Fruit fly (Drosophila melanogaster) whole organism, embryonic: Measurements from ENCODE around the gene CG14085.

Source experiments
- CG1024 ChIP-seq: fragments of 200-800 bp; sonication (Bioruptor generic); IDR thresholded peaks from 2 replicates; pipeline ENCODE4 v1.3.6; 2022; ENCODE audit warnings: missing biosample characterization, missing genetic modification characterization
- CG10321 ChIP-seq: fragments of 200-800 bp; sonication (Bioruptor generic); IDR thresholded peaks from 2 replicates; pipeline ENCODE4 v1.3.6; 2022; ENCODE audit warnings: missing biosample characterization, missing genetic modification characterization
- CG11093 ChIP-seq: fragments of 200-800 bp; sonication (Bioruptor generic); IDR thresholded peaks from 3 replicates; pipeline ENCODE4 v1.3.6; 2022; ENCODE audit warnings: missing biosample characterization, missing genetic modification characterization
- CG11695 ChIP-seq: fragments of 200-800 bp; sonication (Bioruptor generic); IDR thresholded peaks from 3 replicates; pipeline ENCODE4 v1.3.6; 2022; ENCODE audit warnings: missing biosample characterization, missing genetic modification characterization
- CG13296 ChIP-seq: fragments of 200-800 bp; sonication (Bioruptor generic); optimal IDR thresholded peaks from 3 replicates; lab custom pipeline; 2018; ENCODE audit warnings: missing biosample characterization, mild to moderate bottlenecking, missing genetic modification characterization
- CG13624 ChIP-seq: fragments of 200-800 bp; sonication (Bioruptor generic); optimal IDR thresholded peaks from 2 replicates; lab custom pipeline; 2016; ENCODE audit warnings: missing biosample characterization, missing genetic modification characterization
- CG13894 ChIP-seq: fragments of 200-800 bp; sonication (Bioruptor generic); optimal IDR thresholded peaks from 3 replicates; lab custom pipeline; 2018; ENCODE audit warnings: missing biosample characterization, mild to moderate bottlenecking, missing genetic modification characterization, moderate library complexity
- CG14667 ChIP-seq: fragments of 200-800 bp; sonication (Bioruptor generic); IDR thresholded peaks from 2 replicates; pipeline ENCODE4 v1.3.6; 2022; ENCODE audit warnings: missing biosample characterization, missing genetic modification characterization
- CG14710 ChIP-seq: fragments of 200-800 bp; sonication (Bioruptor generic); optimal IDR thresholded peaks from 3 replicates; lab custom pipeline; 2019; ENCODE audit warnings: missing biosample characterization, mild to moderate bottlenecking, missing genetic modification characterization, moderate library complexity
- CG16863 ChIP-seq: fragments of 200-800 bp; sonication (Bioruptor generic); optimal IDR thresholded peaks from 3 replicates; lab custom pipeline; 2016; ENCODE audit warnings: missing biosample characterization, missing genetic modification characterization
- CG17186 ChIP-seq: fragments of 200-800 bp; sonication (Bioruptor generic); optimal IDR thresholded peaks from 3 replicates; lab custom pipeline; 2017; ENCODE audit warnings: missing biosample characterization, missing genetic modification reagents, missing genetic modification characterization
- CG17829 ChIP-seq: fragments of 200-800 bp; optimal IDR thresholded peaks from 2 replicates; lab custom pipeline; 2019; ENCODE audit warnings: missing biosample characterization, mild to moderate bottlenecking, missing genetic modification characterization, moderate library complexity
- CG2116 ChIP-seq: fragments of 200-800 bp; sonication (Bioruptor generic); optimal IDR thresholded peaks from 3 replicates; lab custom pipeline; 2018; ENCODE audit warnings: missing biosample characterization, mild to moderate bottlenecking, missing genetic modification characterization
- CG32767 ChIP-seq: fragments of 200-800 bp; sonication (Bioruptor generic); IDR thresholded peaks from 2 replicates; pipeline ENCODE4 v1.3.6; 2022; ENCODE audit warnings: missing biosample characterization, missing genetic modification characterization
- CG4360 ChIP-seq: fragments of 200-800 bp; sonication (Bioruptor generic); IDR thresholded peaks from 2 replicates; pipeline ENCODE4 v1.3.6; 2022; ENCODE audit warnings: missing biosample characterization, missing genetic modification characterization
- CG6689 ChIP-seq: fragments of 200-800 bp; sonication (Bioruptor generic); IDR thresholded peaks from 2 replicates; pipeline ENCODE4 v1.3.6; 2022; ENCODE audit warnings: missing biosample characterization, missing genetic modification characterization
- CG8765 ChIP-seq: fragments of 200-800 bp; sonication (Bioruptor generic); IDR thresholded peaks from 2 replicates; pipeline ENCODE4 v1.3.6; 2022; ENCODE audit warnings: missing biosample characterization, missing genetic modification characterization
- CG8944 ChIP-seq: fragments of 200-800 bp; sonication (Bioruptor generic); optimal IDR thresholded peaks from 3 replicates; lab custom pipeline; 2016; ENCODE audit warnings: missing biosample characterization, missing genetic modification characterization
- CG9609 ChIP-seq: fragments of 200-800 bp; sonication (Bioruptor generic); optimal IDR thresholded peaks from 3 replicates; lab custom pipeline; 2016; ENCODE audit warnings: missing biosample characterization, missing genetic modification characterization
- CG9727 ChIP-seq: fragments of 200-800 bp; sonication (Bioruptor generic); optimal IDR thresholded peaks from 3 replicates; lab custom pipeline; 2017; ENCODE audit warnings: missing biosample characterization, mild to moderate bottlenecking, missing genetic modification characterization
- CG9932 ChIP-seq: fragments of 200-800 bp; sonication (Bioruptor generic); IDR thresholded peaks from 2 replicates; pipeline ENCODE4 v1.3.6; 2022; ENCODE audit warnings: missing biosample characterization, missing genetic modification characterization
- D ChIP-seq, 2 experiments: fragments of 200-800 bp in 1 of 2; fragments of >200 bp in 1 of 2; sonication (Bioruptor generic) in 1 of 2; optimal IDR thresholded peaks; 2 replicates in 1 of 2; 3 replicates in 1 of 2; lab custom pipeline; 2017; ENCODE audit warnings: mild to moderate bottlenecking in 1 of 2, missing biosample characterization in 1 of 2, missing genetic modification characterization in 1 of 2, missing genetic modification reagents in 1 of 2
- Dll ChIP-seq: fragments of 200-800 bp; sonication (Bioruptor generic); IDR thresholded peaks from 4 replicates; pipeline ENCODE4 v1.3.6; 2022; ENCODE audit warnings: missing biosample characterization, missing genetic modification characterization; ENCODE audit not compliant: partially characterized antibody
- Ets65A ChIP-seq: fragments of 200-800 bp; sonication (Bioruptor generic); peaks from one replicate; lab custom pipeline; 2016; ENCODE audit warnings: missing biosample characterization, missing genetic modification characterization
- HLH54F ChIP-seq: fragments of 200-800 bp; sonication (Bioruptor generic); optimal IDR thresholded peaks from 3 replicates; lab custom pipeline; 2016; ENCODE audit warnings: missing biosample characterization, missing genetic modification characterization
- Hand ChIP-seq: fragments of 200-800 bp; sonication (Bioruptor generic); optimal IDR thresholded peaks from 2 replicates; lab custom pipeline; 2017; ENCODE audit warnings: mild to moderate bottlenecking, missing biosample characterization, missing genetic modification reagents, missing genetic modification characterization
- Hr78 ChIP-seq, 2 experiments: fragments of 200-800 bp in 1 of 2; fragments of >200 bp in 1 of 2; sonication (Bioruptor generic) in 1 of 2; optimal IDR thresholded peaks; 2 replicates each; lab custom pipeline; 2017 to 2019; ENCODE audit warnings: missing biosample characterization in 2 of 2, missing genetic modification characterization in 2 of 2, mild to moderate bottlenecking in 1 of 2, moderate library complexity in 1 of 2
- Jarid2 ChIP-seq: fragments of 200-800 bp; sonication (Bioruptor generic); optimal IDR thresholded peaks from 3 replicates; lab custom pipeline; 2017; ENCODE audit warnings: mild to moderate bottlenecking, missing biosample characterization, missing genetic modification reagents, missing genetic modification characterization
- Lhr ChIP-seq: fragments of 200-800 bp; sonication (Bioruptor generic); optimal IDR thresholded peaks from 3 replicates; lab custom pipeline; 2017; ENCODE audit warnings: mild to moderate bottlenecking, missing biosample characterization, missing genetic modification reagents, missing genetic modification characterization
- Lpt ChIP-seq: fragments of >200 bp; optimal IDR thresholded peaks from 2 replicates; lab custom pipeline; 2018; ENCODE audit warnings: missing biosample characterization, missing genetic modification characterization
- MBD-R2 ChIP-seq: fragments of 200-800 bp; sonication (Bioruptor generic); IDR thresholded peaks from 2 replicates; pipeline ENCODE4 v1.3.6; 2022; ENCODE audit warnings: missing biosample characterization, missing genetic modification characterization
- Nf-YB ChIP-seq: fragments of 200-800 bp; sonication (Bioruptor generic); optimal IDR thresholded peaks from 3 replicates; lab custom pipeline; 2019; ENCODE audit warnings: missing biosample characterization, mild to moderate bottlenecking, missing genetic modification characterization, moderate library complexity
- Pdp1 ChIP-seq, 2 experiments: fragments of 200-800 bp; sonication (Bioruptor generic); optimal IDR thresholded peaks; 3 replicates each; lab custom pipeline; 2016; ENCODE audit warnings: missing biosample characterization in 2 of 2, missing genetic modification characterization in 2 of 2, mild to moderate bottlenecking in 1 of 2, moderate library complexity in 1 of 2
- ara ChIP-seq: fragments of 200-800 bp; sonication (Bioruptor generic); IDR thresholded peaks from 2 replicates; pipeline ENCODE4 v1.3.6; 2022; ENCODE audit warnings: missing biosample characterization, missing genetic modification characterization
- ase ChIP-seq: fragments of 200-800 bp; sonication (Bioruptor generic); IDR thresholded peaks from 3 replicates; pipeline ENCODE4 v1.3.6; 2022; ENCODE audit warnings: missing biosample characterization, missing genetic modification characterization
- ato ChIP-seq: fragments of 200-800 bp; sonication (Bioruptor generic); IDR thresholded peaks from 2 replicates; pipeline ENCODE4 v1.3.6; 2022; ENCODE audit warnings: missing biosample characterization, missing genetic modification characterization; ENCODE audit not compliant: partially characterized antibody
- caup ChIP-seq: fragments of 200-800 bp; sonication (Bioruptor generic); optimal IDR thresholded peaks from 3 replicates; lab custom pipeline; 2017; ENCODE audit warnings: missing biosample characterization, mild to moderate bottlenecking, missing genetic modification characterization, moderate library complexity; ENCODE audit not compliant: severe bottlenecking
- ci ChIP-seq: fragments of 200-800 bp; sonication (Bioruptor generic); IDR thresholded peaks from 3 replicates; pipeline ENCODE4 v1.3.6; 2022; ENCODE audit warnings: missing biosample characterization, missing genetic modification characterization
- dan ChIP-seq: fragments of 200-800 bp; sonication (Bioruptor generic); IDR thresholded peaks from 2 replicates; pipeline ENCODE4 v1.3.6; 2022; ENCODE audit warnings: missing biosample characterization, missing genetic modification characterization
- dmrt99B ChIP-seq: fragments of 200-800 bp; sonication (Bioruptor generic); optimal IDR thresholded peaks from 2 replicates; lab custom pipeline; 2018; ENCODE audit warnings: missing biosample characterization, mild to moderate bottlenecking, missing genetic modification characterization, moderate library complexity
- gfzf ChIP-seq: fragments of 200-800 bp; sonication (Bioruptor generic); optimal IDR thresholded peaks from 2 replicates; lab custom pipeline; 2016; ENCODE audit warnings: missing biosample characterization, mild to moderate bottlenecking, missing genetic modification characterization, moderate library complexity
- luna ChIP-seq: fragments of 200-800 bp; sonication (Bioruptor generic); optimal IDR thresholded peaks from 2 replicates; lab custom pipeline; 2016; ENCODE audit warnings: missing biosample characterization, missing genetic modification characterization
- mirr ChIP-seq: fragments of 200-800 bp; sonication (Bioruptor generic); optimal IDR thresholded peaks from 3 replicates; lab custom pipeline; 2018; ENCODE audit warnings: missing biosample characterization, mild to moderate bottlenecking, missing genetic modification characterization
- row ChIP-seq: fragments of 200-800 bp; sonication (Bioruptor generic); IDR thresholded peaks from 3 replicates; pipeline ENCODE4 v1.3.6; 2022; ENCODE audit warnings: missing biosample characterization, missing genetic modification characterization
- scrt ChIP-seq: fragments of 200-800 bp; sonication (Bioruptor generic); optimal IDR thresholded peaks from 2 replicates; lab custom pipeline; 2018; ENCODE audit warnings: missing biosample characterization, mild to moderate bottlenecking, missing genetic modification characterization, moderate library complexity
- sens ChIP-seq: fragments of 200-800 bp; sonication (Bioruptor generic); peaks from one replicate; lab custom pipeline; 2016; ENCODE audit warnings: missing biosample characterization, missing genetic modification characterization
- slou ChIP-seq: fragments of 200-800 bp; sonication (Bioruptor generic); optimal IDR thresholded peaks from 3 replicates; lab custom pipeline; 2016; ENCODE audit warnings: missing biosample characterization, missing genetic modification characterization
- sob ChIP-seq: fragments of 200-800 bp; sonication (Bioruptor generic); IDR thresholded peaks from 2 replicates; pipeline ENCODE4 v1.3.6; 2022; ENCODE audit warnings: missing biosample characterization, missing genetic modification characterization
- tio ChIP-seq: fragments of 200-800 bp; sonication (Bioruptor generic); optimal IDR thresholded peaks from 2 replicates; lab custom pipeline; 2017; ENCODE audit warnings: missing biosample characterization, missing genetic modification characterization, inconsistent platforms

The CG14085 gene

DNA sequence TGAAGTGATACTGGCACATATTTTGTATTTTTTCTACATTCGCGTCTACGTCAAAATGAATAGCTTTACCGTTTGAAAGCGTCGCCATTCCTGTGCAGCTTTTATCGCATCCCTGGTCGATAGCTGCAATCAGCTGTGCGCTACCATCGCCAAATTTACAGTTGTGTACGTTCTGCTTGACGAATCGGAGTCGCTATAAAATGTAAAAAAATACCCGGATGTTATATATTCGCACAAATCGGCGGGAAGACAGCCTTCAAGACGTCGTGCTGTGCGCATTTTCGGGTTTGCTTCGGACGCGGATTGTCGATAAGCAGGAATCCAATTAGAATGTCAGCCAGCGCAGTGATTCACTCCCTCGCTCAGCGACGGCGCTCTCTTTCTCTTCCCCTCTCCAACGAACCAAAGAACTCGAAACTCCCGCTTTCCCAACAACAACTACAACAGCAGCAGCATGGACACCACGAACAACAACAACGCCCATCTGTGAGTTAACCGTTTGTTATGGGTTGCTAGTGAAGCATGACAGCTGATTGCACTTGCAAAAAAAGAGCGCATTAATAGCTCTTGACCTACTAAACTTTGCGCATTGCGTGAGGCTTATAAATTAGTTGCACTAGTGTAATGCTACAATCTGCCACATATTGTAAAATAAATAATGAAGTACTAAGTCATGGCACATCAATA lies 25.6 kb downstream of the CG14085 start (continued):
- TF ChIP-seq CG10321 (no peak), CG14710 (tag; lab: Kevin White, UChicago) (peak; percentile 6), Pdp1 (GFP tag; optimal IDR thresholded peaks at IDR 0.05; lab: Kevin White, UChicago) (no peak), MBD-R2 (peak; percentile 54), Lhr (GFP tag; lab: Kevin White, UChicago) (peak; percentile 62), CG9609 (GFP tag; lab: Kevin White, UChicago) (no peak), CG13894 (tag; lab: Kevin White, UChicago) (peak; percentile 29), ara (GFP tag; lab: Robert Waterston, UW) (no peak), CG2116 (GFP tag; lab: Kevin White, UChicago) (peak; percentile 57), ci (GFP tag; lab: Robert Waterston, UW) (0 out of 3 replicates have a peak, but pooled peaks have one; percentile 58), CG8765 (GFP tag; lab: Robert Waterston, UW) (0 out of 2 replicates have a peak, but pooled peaks have one; percentile 3), CG11093 (GFP tag; lab: Robert Waterston, UW) (no peak; the same call in 2 of the 3 replicates), CG11695 (GFP tag; lab: Robert Waterston, UW) (0 out of 3 replicates have a peak, but pooled peaks have one; percentile 8), sob (GFP tag; lab: Robert Waterston, UW) (0 out of 2 replicates have a peak, but pooled peaks have one; percentile 4), Dll (GFP tag; lab: Robert Waterston, UW) (0 out of 4 replicates have a peak, but pooled peaks have one; percentile 34), Jarid2 (GFP tag; lab: Kevin White, UChicago) (peak; percentile 69), CG4360 (peak; percentile 99), Lpt (no peak), mirr (peak; percentile 8)

DNA sequence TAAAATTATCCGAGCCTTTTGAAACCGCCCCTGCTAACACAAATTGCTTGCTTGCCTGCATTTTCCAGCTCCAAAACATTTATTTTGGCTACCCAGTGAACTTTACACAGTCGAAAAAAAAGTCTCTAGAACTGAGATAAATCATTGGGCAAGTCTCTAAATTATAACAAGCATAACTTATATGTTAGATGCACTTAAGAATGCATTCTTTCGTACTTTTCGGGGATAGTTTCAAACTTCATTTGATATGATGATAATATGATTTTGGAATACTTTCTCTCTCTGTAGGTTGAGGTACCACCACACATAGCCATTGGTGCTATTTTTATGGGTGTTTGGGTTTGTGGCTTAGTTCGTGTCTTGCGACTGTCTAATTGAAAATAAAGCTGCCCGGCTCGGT lies 45.7 kb downstream of the CG14085 start:
- no peak for TF ChIP-seq Nf-YB
- TF ChIP-seq sens (GFP tag; lab: Kevin White, UChicago), result peak; percentile 84
- TF ChIP-seq scrt (GFP tag; lab: Kevin White, UChicago), result no peak
- TF ChIP-seq CG6689, result peak; percentile 40; the same call in 1 of the 2 replicates
- no peak for TF ChIP-seq slou (GFP tag; lab: Kevin White, UChicago)
- peak; percentile 19; the same call in 1 of the 3 replicates for TF ChIP-seq ase (GFP tag; lab: Robert Waterston, UW)
- peak; percentile 54 for TF ChIP-seq Ets65A (GFP tag; lab: Kevin White, UChicago)
- 0 out of 2 replicates have a peak, but pooled peaks have one; percentile 25 for TF ChIP-seq CG14667 (GFP tag; lab: Robert Waterston, UW)
- TF ChIP-seq gfzf (GFP tag; lab: Kevin White, UChicago), result no peak
- no peak for TF ChIP-seq CG1024
- no peak for TF ChIP-seq dan (GFP tag; lab: Robert Waterston, UW)
- peak; percentile 35 for TF ChIP-seq tio (GFP tag; lab: Kevin White, UChicago)
- no peak for TF ChIP-seq caup (GFP tag; lab: Kevin White, UChicago)
- no peak for TF ChIP-seq row (GFP tag; lab: Robert Waterston, UW)
- TF ChIP-seq CG16863 (GFP tag; lab: Kevin White, UChicago), result no peak
- no peak for TF ChIP-seq D (optimal IDR thresholded peaks at IDR 0.05; lab: Kevin White, UChicago)
- no peak for TF ChIP-seq D (GFP tag; optimal IDR thresholded peaks at IDR 0.05; lab: Kevin White, UChicago)
- no peak for TF ChIP-seq CG9932 (GFP tag; lab: Robert Waterston, UW)
- no peak for TF ChIP-seq CG13624
- no peak for TF ChIP-seq CG17829 (tag; lab: Kevin White, UChicago)
- no peak for TF ChIP-seq luna
- no peak for TF ChIP-seq CG8944 (GFP tag; lab: Kevin White, UChicago)
- no peak for TF ChIP-seq CG32767
- TF ChIP-seq CG17186 (GFP tag; lab: Kevin White, UChicago), result no peak
- no peak for TF ChIP-seq CG9727
- no peak for TF ChIP-seq HLH54F (GFP tag; lab: Kevin White, UChicago)
- TF ChIP-seq dmrt99B (tag; lab: Kevin White, UChicago), result no peak
- no peak for TF ChIP-seq ato (GFP tag; lab: Robert Waterston, UW)
- TF ChIP-seq Hr78 (GFP tag; optimal IDR thresholded peaks at IDR 0.05; lab: Kevin White, UChicago), result no peak
- no peak for TF ChIP-seq Hand (GFP tag; lab: Kevin White, UChicago)
- TF ChIP-seq CG13296 (GFP tag; lab: Kevin White, UChicago), result no peak
